Worm (Caenorhabditis elegans) whole organism, young adult: ENCODE measurements around the gene unc-4.

Experiments used
- B0019.2 ChIP-seq: fragments of 200-800 bp; sonication (Bioruptor generic); conservative IDR thresholded peaks from 2 replicates; pipeline ENCODE4 v1.3.6; 2022; ENCODE audit warnings: missing genetic modification reagents, missing genetic modification characterization, missing compliant biosample characterization
- B0336.3 ChIP-seq: fragments of 200-800 bp; sonication (Bioruptor generic); IDR thresholded peaks from 2 replicates; pipeline ENCODE4 v1.3.6; 2022; ENCODE audit warnings: missing genetic modification characterization, missing compliant biosample characterization
- F10E7.11 ChIP-seq: sonication (generic microtip); optimal IDR thresholded peaks from 2 replicates; lab custom pipeline; 2017; ENCODE audit warnings: mild to moderate bottlenecking, missing genetic modification characterization, moderate library complexity, missing compliant biosample characterization
- F52B5.7 ChIP-seq: sonication (generic microtip); optimal IDR thresholded peaks from 2 replicates; lab custom pipeline; 2016; ENCODE audit warnings: mild to moderate bottlenecking, missing genetic modification characterization, missing compliant biosample characterization
- F57C9.4 ChIP-seq: sonication (generic microtip); optimal IDR thresholded peaks from 2 replicates; lab custom pipeline; 2017; ENCODE audit warnings: mild to moderate bottlenecking, missing genetic modification characterization, missing compliant biosample characterization
- K11D2.4 ChIP-seq: fragments of 200-800 bp; sonication (Bioruptor generic); IDR thresholded peaks from 2 replicates; pipeline ENCODE4 v1.3.6; 2022; ENCODE audit warnings: missing genetic modification reagents, missing genetic modification characterization, missing compliant biosample characterization
- T07F8.4 ChIP-seq: sonication (generic microtip); optimal IDR thresholded peaks from 2 replicates; lab custom pipeline; 2016; ENCODE audit warnings: mild to moderate bottlenecking, missing genetic modification characterization, moderate library complexity, missing compliant biosample characterization
- Y53F4B.3 ChIP-seq: fragments of 200-800 bp; sonication (Bioruptor generic); IDR thresholded peaks from 2 replicates; pipeline ENCODE4 v1.3.6; 2022; ENCODE audit warnings: missing genetic modification reagents, missing genetic modification characterization, missing compliant biosample characterization
- Y53G8AR.9 ChIP-seq: fragments of 200-800 bp; sonication (Bioruptor generic); conservative IDR thresholded peaks from 2 replicates; pipeline ENCODE4 v1.3.6; 2022; ENCODE audit warnings: missing genetic modification reagents, missing genetic modification characterization, missing compliant biosample characterization
- Y56A3A.18 ChIP-seq: fragments of 200-800 bp; sonication (Bioruptor generic); IDR thresholded peaks from 2 replicates; pipeline ENCODE4 v1.3.6; 2022; ENCODE audit warnings: missing genetic modification reagents, missing genetic modification characterization, missing compliant biosample characterization
- ZK185.1 ChIP-seq: sonication (generic microtip); optimal IDR thresholded peaks from 2 replicates; lab custom pipeline; 2016; ENCODE audit warnings: mild to moderate bottlenecking, missing genetic modification characterization, missing compliant biosample characterization; ENCODE audit not compliant: poor library complexity, severe bottlenecking
- akir-1 ChIP-seq: fragments of 200-800 bp; sonication (Bioruptor generic); optimal IDR thresholded peaks from 2 replicates; lab custom pipeline; 2018; ENCODE audit warnings: mild to moderate bottlenecking, missing genetic modification characterization, moderate library complexity, missing compliant biosample characterization
- ama-1 ChIP-seq, 3 experiments: fragments of 150-350 bp in 1 of 3; sonication (generic microtip) in 2 of 3; optimal IDR thresholded peaks; 2 replicates each; lab custom pipeline; 2014 to 2018; ENCODE audit warnings: missing biosample characterization in 2 of 3, missing genetic modification characterization in 2 of 3, missing genetic modification reagents in 2 of 3
- ceh-79 ChIP-seq: sonication (generic microtip); optimal IDR thresholded peaks from 2 replicates; lab custom pipeline; 2017; ENCODE audit warnings: mild to moderate bottlenecking, missing genetic modification characterization, missing compliant biosample characterization
- die-1 ChIP-seq: sonication (generic microtip); optimal IDR thresholded peaks from 2 replicates; lab custom pipeline; 2016; ENCODE audit warnings: missing genotype, mild to moderate bottlenecking, missing genetic modification characterization, missing compliant biosample characterization
- dox-1 ChIP-seq: fragments of 200-800 bp; sonication (Bioruptor generic); IDR thresholded peaks from 2 replicates; pipeline ENCODE4 v1.3.6; 2022; ENCODE audit warnings: missing genetic modification reagents, missing genetic modification characterization, missing compliant biosample characterization
- efl-1 ChIP-seq: fragments of 150-350 bp; optimal IDR thresholded peaks from 2 replicates; lab custom pipeline; 2014; ENCODE audit warnings: missing biosample characterization, missing genetic modification reagents, missing genetic modification characterization
- egrh-3 ChIP-seq: fragments of 200-800 bp; sonication (Bioruptor generic); IDR thresholded peaks from 2 replicates; pipeline ENCODE4 v1.3.6; 2022; ENCODE audit warnings: missing genetic modification reagents, missing genetic modification characterization, missing compliant biosample characterization
- ekl-4 ChIP-seq: fragments of 200-800 bp; sonication (Bioruptor generic); IDR thresholded peaks from 2 replicates; pipeline ENCODE4 v1.3.6; 2022; ENCODE audit warnings: missing genetic modification reagents, missing genetic modification characterization, missing compliant biosample characterization
- hmg-1.2 ChIP-seq: fragments of 200-800 bp; sonication (Bioruptor generic); IDR thresholded peaks from 2 replicates; pipeline ENCODE4 v1.3.6; 2022; ENCODE audit warnings: missing genetic modification reagents, missing genetic modification characterization, missing compliant biosample characterization
- let-526 ChIP-seq: fragments of 200-800 bp; sonication (Bioruptor generic); IDR thresholded peaks from 2 replicates; pipeline ENCODE4 v1.3.6; 2022; ENCODE audit warnings: missing genetic modification reagents, missing genetic modification characterization, missing compliant biosample characterization
- let-607 ChIP-seq, 2 experiments: fragments of 200-800 bp in 1 of 2; sonication (Bioruptor generic) in 1 of 2; sonication (generic microtip) in 1 of 2; optimal IDR thresholded peaks; 2 replicates each; lab custom pipeline; 2016 to 2018; ENCODE audit warnings: mild to moderate bottlenecking in 2 of 2, missing compliant biosample characterization in 2 of 2, missing genetic modification characterization in 2 of 2, moderate library complexity in 2 of 2, missing genotype in 1 of 2
- lin-54 ChIP-seq: fragments of 200-800 bp; sonication (Bioruptor generic); optimal IDR thresholded peaks from 2 replicates; lab custom pipeline; 2018; ENCODE audit warnings: mild to moderate bottlenecking, missing genetic modification characterization, missing compliant biosample characterization
- mel-28 ChIP-seq: sonication (generic microtip); optimal IDR thresholded peaks from 2 replicates; lab custom pipeline; 2016; ENCODE audit warnings: borderline replicate concordance, mild to moderate bottlenecking, missing genetic modification characterization, missing compliant biosample characterization
- mxl-1 ChIP-seq: sonication (generic microtip); optimal IDR thresholded peaks from 2 replicates; lab custom pipeline; 2016; ENCODE audit warnings: missing genetic modification characterization, missing compliant biosample characterization
- nhr-120 ChIP-seq: fragments of 200-800 bp; sonication (Bioruptor generic); IDR thresholded peaks from 2 replicates; pipeline ENCODE4 v1.3.6; 2022; ENCODE audit warnings: missing genetic modification characterization, missing compliant biosample characterization
- nhr-179 ChIP-seq: sonication (generic microtip); optimal IDR thresholded peaks from 2 replicates; lab custom pipeline; 2016; ENCODE audit warnings: mild to moderate bottlenecking, missing genetic modification characterization, missing compliant biosample characterization
- nhr-90 ChIP-seq: sonication (generic microtip); optimal IDR thresholded peaks from 2 replicates; lab custom pipeline; 2016; ENCODE audit warnings: missing genotype, mild to moderate bottlenecking, missing genetic modification characterization, missing compliant biosample characterization
- rcor-1 ChIP-seq: fragments of 200-800 bp; sonication (Bioruptor generic); IDR thresholded peaks from 2 replicates; pipeline ENCODE4 v1.3.6; 2022; ENCODE audit warnings: missing genetic modification reagents, missing genetic modification characterization, missing compliant biosample characterization
- sdz-38 ChIP-seq: sonication (generic microtip); optimal IDR thresholded peaks from 2 replicates; lab custom pipeline; 2016; ENCODE audit warnings: missing genotype, missing genetic modification characterization, missing compliant biosample characterization
- sea-2 ChIP-seq: fragments of 200-800 bp; sonication (Bioruptor generic); IDR thresholded peaks from 2 replicates; pipeline ENCODE4 v1.3.6; 2022; ENCODE audit warnings: missing genetic modification characterization, missing compliant biosample characterization
- snpc-4 ChIP-seq, 5 experiments: fragments of 150-350 bp in 1 of 5; sonication (generic microtip) in 4 of 5; optimal IDR thresholded peaks; 2 replicates each; lab custom pipeline; 2014 to 2018; ENCODE audit warnings: missing genetic modification characterization in 5 of 5, missing biosample characterization in 3 of 5, antibody characterized with exemption in 2 of 5, mild to moderate bottlenecking in 2 of 5, missing compliant biosample characterization in 2 of 5, missing genotype in 2 of 5, moderate library complexity in 2 of 5, missing genetic modification reagents in 1 of 5
- tbp1 ChIP-seq: fragments of 200-800 bp; sonication (Bioruptor generic); optimal IDR thresholded peaks from 2 replicates; lab custom pipeline; 2018; ENCODE audit warnings: mild to moderate bottlenecking, missing genetic modification characterization, missing compliant biosample characterization
- tlf-1 ChIP-seq: fragments of 200-800 bp; sonication (Bioruptor generic); optimal IDR thresholded peaks from 2 replicates; lab custom pipeline; 2018; ENCODE audit warnings: mild to moderate bottlenecking, missing genetic modification characterization, missing compliant biosample characterization
- ztf-18 ChIP-seq: sonication (generic microtip); optimal IDR thresholded peaks from 2 replicates; lab custom pipeline; 2016; ENCODE audit warnings: missing genotype, mild to moderate bottlenecking, missing genetic modification characterization, missing compliant biosample characterization
- ztf-26 ChIP-seq: sonication (generic microtip); optimal IDR thresholded peaks from 2 replicates; lab custom pipeline; 2017; ENCODE audit warnings: missing genetic modification characterization, missing compliant biosample characterization

unc-4 gene

ce11 chrII:9937611-9938010 is 37.4 kb upstream of the unc-4 start (continued):
- peak; percentile 6 for TF ChIP-seq ztf-18
- no peak for TF ChIP-seq Y53F4B.3 (GFP tag; lab: Robert Waterston, UW)
- TF ChIP-seq mel-28 (tag; lab: Kevin White, UChicago) = no peak
- TF ChIP-seq F57C9.4 = no peak
- peak; percentile 38 for TF ChIP-seq tbp1 (GFP tag; lab: Kevin White, UChicago)
- TF ChIP-seq nhr-120 (GFP tag; lab: Robert Waterston, UW) = no peak
- TF ChIP-seq F52B5.7 (tag; lab: Kevin White, UChicago) = no peak
- TF ChIP-seq tlf-1 (GFP tag; lab: Kevin White, UChicago) = no peak
- peak; percentile 34 for TF ChIP-seq ZK185.1
- no peak for TF ChIP-seq mxl-1
- TF ChIP-seq let-526 (GFP tag; lab: Robert Waterston, UW) = 0 out of 2 replicates have a peak, but pooled peaks have one; percentile 59
- no peak for TF ChIP-seq snpc-4 (GFP tag; optimal IDR thresholded peaks at IDR 0.05; lab: Kevin White, UChicago)
- TF ChIP-seq snpc-4 (tag; optimal IDR thresholded peaks at IDR 0.05; lab: Kevin White, UChicago) = peak in 2 of 4 experiments; percentile 19 to 38
- no peak for TF ChIP-seq Y56A3A.18 (GFP tag; lab: Robert Waterston, UW)
- TF ChIP-seq efl-1 (GFP tag; lab: Kevin White, UChicago) = no peak
- TF ChIP-seq rcor-1 (GFP tag; lab: Robert Waterston, UW) = no peak
- no peak for TF ChIP-seq F10E7.11 (tag; lab: Kevin White, UChicago)
- TF ChIP-seq die-1 = peak; percentile 32
- TF ChIP-seq T07F8.4 = no peak
- TF ChIP-seq B0336.3 (GFP tag; lab: Robert Waterston, UW) = peak; percentile 49
- TF ChIP-seq Y53G8AR.9 (GFP tag; lab: Robert Waterston, UW) = 0 out of 2 replicates have a peak, but pooled peaks have one; percentile 26
- no peak for TF ChIP-seq K11D2.4 (GFP tag; lab: Robert Waterston, UW)
- TF ChIP-seq lin-54 (GFP tag; lab: Kevin White, UChicago) = peak; percentile 40
- peak; percentile 50; the same call in 1 of the 2 replicates for TF ChIP-seq hmg-1.2 (GFP tag; lab: Robert Waterston, UW)
- 0 out of 2 replicates have a peak, but pooled peaks have one; percentile 19 for TF ChIP-seq ekl-4
- TF ChIP-seq nhr-90 (tag; lab: Kevin White, UChicago) = peak; percentile 28
- TF ChIP-seq nhr-179 (tag; lab: Kevin White, UChicago) = no peak
- no peak for TF ChIP-seq egrh-3 (GFP tag; lab: Robert Waterston, UW)
- TF ChIP-seq sdz-38 = no peak
- peak; percentile 69 for TF ChIP-seq ztf-26 (tag; lab: Kevin White, UChicago)
- no peak for TF ChIP-seq B0019.2 (GFP tag; lab: Robert Waterston, UW)

ce11 chrII:9936859-9937258 is 36.7 kb upstream of the unc-4 start, which contains the start of gene C05C10.3:
Gene C05C10.3 (minus strand): TSS chrII:9936893.
- TF ChIP-seq dox-1 (GFP tag; lab: Robert Waterston, UW) (0 out of 2 replicates have a peak, but pooled peaks have one; percentile 4), let-607 (tag; optimal IDR thresholded peaks at IDR 0.05; lab: Kevin White, UChicago) (no peak), ekl-4 (0 out of 2 replicates have a peak, but pooled peaks have one; percentile 48)
- TF ChIP-seq, all 124 proteins: peak for 2

DNA sequence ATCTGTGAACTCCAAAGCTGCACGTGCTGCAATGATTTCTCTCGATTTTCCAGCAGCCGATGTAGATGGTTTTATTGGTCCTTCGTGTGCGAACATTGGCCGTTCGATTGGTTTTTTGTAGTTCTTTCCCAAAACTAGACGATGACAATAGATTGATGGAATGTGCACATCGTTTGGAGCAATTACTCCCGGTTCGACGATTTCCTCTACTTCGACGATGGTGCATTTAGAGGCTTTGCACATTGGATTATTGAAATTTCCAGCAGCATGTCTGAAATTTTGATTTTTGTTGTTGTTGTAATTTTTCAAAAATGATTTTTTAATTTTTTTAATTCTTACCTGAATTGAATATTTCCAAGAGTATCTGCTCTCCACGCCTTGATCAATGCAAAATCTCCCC is 35.5 kb upstream of the unc-4 start:
- TF ChIP-seq sea-2 (GFP tag; lab: Robert Waterston, UW) (no peak), tlf-1 (GFP tag; lab: Kevin White, UChicago) (no peak), ZK185.1 (no peak), akir-1 (no peak), ceh-79 (tag; lab: Kevin White, UChicago) (no peak), ama-1 (optimal IDR thresholded peaks at IDR 0.05; lab: Kevin White, UChicago) (peak; percentile 4), ama-1 (GFP tag; optimal IDR thresholded peaks at IDR 0.05; lab: Kevin White, UChicago) (no peak)
